Fruit fly (Drosophila melanogaster) whole organism, embryonic: Measurements from ENCODE around the gene CG9643.

Source experiments
- ATbp ChIP-seq: fragments of 200-800 bp; sonication (Bioruptor generic); optimal IDR thresholded peaks from 2 replicates; lab custom pipeline; 2017; ENCODE audit warnings: missing biosample characterization, mild to moderate bottlenecking, missing genetic modification characterization, missing genetic modification reagents
- BEAF-32 ChIP-seq: fragments of 200-800 bp; sonication (Bioruptor generic); optimal IDR thresholded peaks from 3 replicates; lab custom pipeline; 2017; ENCODE audit warnings: missing biosample characterization, missing genetic modification characterization, mild to moderate bottlenecking, moderate library complexity, missing genetic modification reagents
- Blimp-1 ChIP-seq: fragments of 200-800 bp; sonication (Bioruptor generic); optimal IDR thresholded peaks from 3 replicates; lab custom pipeline; 2018; ENCODE audit warnings: missing biosample characterization, missing genetic modification characterization, mild to moderate bottlenecking, moderate library complexity, missing genetic modification reagents
- CG1024 ChIP-seq: fragments of 200-800 bp; sonication (Bioruptor generic); IDR thresholded peaks from 2 replicates; pipeline ENCODE4 v1.3.6; 2022; ENCODE audit warnings: missing biosample characterization, missing genetic modification characterization
- CG10462 ChIP-seq: fragments of 200-800 bp; sonication (Bioruptor generic); optimal IDR thresholded peaks from 2 replicates; lab custom pipeline; 2016; ENCODE audit warnings: missing biosample characterization, missing genetic modification characterization
- CG11560 ChIP-seq: fragments of 200-800 bp; sonication (Bioruptor generic); IDR thresholded peaks from 3 replicates; pipeline ENCODE4 v1.3.6; 2022; ENCODE audit warnings: missing biosample characterization, missing genetic modification characterization
- CG12659 ChIP-seq: fragments of 200-800 bp; sonication (Bioruptor generic); optimal IDR thresholded peaks from 3 replicates; lab custom pipeline; 2017; ENCODE audit warnings: mild to moderate bottlenecking, missing biosample characterization, missing genetic modification reagents, missing genetic modification characterization
- CG13775 ChIP-seq: fragments of 200-800 bp; sonication (Bioruptor generic); optimal IDR thresholded peaks from 3 replicates; lab custom pipeline; 2017; ENCODE audit warnings: missing biosample characterization, mild to moderate bottlenecking, missing genetic modification characterization
- CG14710 ChIP-seq: fragments of 200-800 bp; sonication (Bioruptor generic); optimal IDR thresholded peaks from 3 replicates; lab custom pipeline; 2019; ENCODE audit warnings: missing biosample characterization, mild to moderate bottlenecking, missing genetic modification characterization, moderate library complexity
- CG15514 ChIP-seq: fragments of 200-800 bp; sonication (Bioruptor generic); optimal IDR thresholded peaks from 3 replicates; lab custom pipeline; 2017; ENCODE audit warnings: missing biosample characterization, missing genetic modification characterization, mild to moderate bottlenecking, moderate library complexity, missing genetic modification reagents
- CG17186 ChIP-seq: fragments of 200-800 bp; sonication (Bioruptor generic); optimal IDR thresholded peaks from 3 replicates; lab custom pipeline; 2017; ENCODE audit warnings: missing biosample characterization, missing genetic modification reagents, missing genetic modification characterization
- CG17385 ChIP-seq: fragments of 200-800 bp; sonication (Bioruptor generic); optimal IDR thresholded peaks from 3 replicates; lab custom pipeline; 2018; ENCODE audit warnings: missing biosample characterization, mild to moderate bottlenecking, missing genetic modification characterization
- CG18262 ChIP-seq: fragments of 200-800 bp; optimal IDR thresholded peaks from 3 replicates; lab custom pipeline; 2019; ENCODE audit warnings: missing biosample characterization, mild to moderate bottlenecking, missing genetic modification characterization, moderate library complexity
- CG18476 ChIP-seq: fragments of 200-800 bp; sonication (Bioruptor generic); optimal IDR thresholded peaks from 2 replicates; lab custom pipeline; 2016; ENCODE audit warnings: missing biosample characterization, mild to moderate bottlenecking, missing genetic modification characterization
- CG2116 ChIP-seq: fragments of 200-800 bp; sonication (Bioruptor generic); optimal IDR thresholded peaks from 3 replicates; lab custom pipeline; 2018; ENCODE audit warnings: missing biosample characterization, mild to moderate bottlenecking, missing genetic modification characterization
- CG42726 ChIP-seq: fragments of 200-800 bp; sonication (Bioruptor generic); IDR thresholded peaks from 2 replicates; pipeline ENCODE4 v1.3.6; 2022; ENCODE audit warnings: missing biosample characterization, missing genetic modification characterization; ENCODE audit not compliant: partially characterized antibody
- CG8478 ChIP-seq: fragments of >200 bp; optimal IDR thresholded peaks from 2 replicates; lab custom pipeline; 2018
- CG8924 ChIP-seq: fragments of 200-800 bp; optimal IDR thresholded peaks from 3 replicates; lab custom pipeline; 2019; ENCODE audit warnings: missing biosample characterization, mild to moderate bottlenecking, missing genetic modification characterization, moderate library complexity
- CG9797 ChIP-seq: fragments of 200-800 bp; sonication (Bioruptor generic); optimal IDR thresholded peaks from 3 replicates; lab custom pipeline; 2018; ENCODE audit warnings: missing biosample characterization, mild to moderate bottlenecking, missing genetic modification characterization
- D19B ChIP-seq: fragments of 200-800 bp; sonication (Bioruptor generic); optimal IDR thresholded peaks from 2 replicates; lab custom pipeline; 2017; ENCODE audit warnings: missing biosample characterization, mild to moderate bottlenecking, missing genetic modification characterization
- Drgx ChIP-seq: fragments of 200-800 bp; sonication (Bioruptor generic); IDR thresholded peaks from 2 replicates; pipeline ENCODE4 v1.3.6; 2022; ENCODE audit warnings: missing biosample characterization, missing genetic modification characterization
- E2f2 ChIP-seq: fragments of 200-800 bp; sonication (Bioruptor generic); IDR thresholded peaks from 2 replicates; pipeline ENCODE4 v1.3.6; 2022; ENCODE audit warnings: missing biosample characterization, missing genetic modification characterization
- MBD-R2 ChIP-seq: fragments of 200-800 bp; sonication (Bioruptor generic); IDR thresholded peaks from 2 replicates; pipeline ENCODE4 v1.3.6; 2022; ENCODE audit warnings: missing biosample characterization, missing genetic modification characterization
- MESR4 ChIP-seq: fragments of 200-800 bp; sonication (Bioruptor generic); optimal IDR thresholded peaks from 2 replicates; lab custom pipeline; 2018; ENCODE audit warnings: missing biosample characterization, mild to moderate bottlenecking, missing genetic modification characterization, moderate library complexity
- Med ChIP-seq: fragments of 200-800 bp; sonication (Bioruptor generic); peaks from one replicate; lab custom pipeline; 2016; ENCODE audit warnings: missing biosample characterization, missing genetic modification characterization, mild to moderate bottlenecking, inconsistent platforms, moderate library complexity
- Myb ChIP-seq: fragments of 200-800 bp; sonication (Bioruptor generic); optimal IDR thresholded peaks from 2 replicates; lab custom pipeline; 2016; ENCODE audit warnings: missing biosample characterization, missing genetic modification characterization
- Oaz ChIP-seq: fragments of 200-800 bp; sonication (Bioruptor generic); IDR thresholded peaks from 2 replicates; pipeline ENCODE4 v1.3.6; 2022; ENCODE audit warnings: missing biosample characterization, missing genetic modification characterization
- Sin3A ChIP-seq: fragments of >200 bp; optimal IDR thresholded peaks from 2 replicates; lab custom pipeline; 2018
- Sry-δ ChIP-seq: fragments of 200-800 bp; sonication (Bioruptor generic); optimal IDR thresholded peaks from 2 replicates; lab custom pipeline; 2016; ENCODE audit warnings: missing biosample characterization, missing genetic modification characterization
- Usf ChIP-seq: fragments of 200-800 bp; sonication (Bioruptor generic); optimal IDR thresholded peaks from 2 replicates; lab custom pipeline; 2017; ENCODE audit warnings: missing genotype, missing biosample characterization, missing genetic modification characterization
- YL-1 ChIP-seq: fragments of 200-800 bp; sonication (Bioruptor generic); optimal IDR thresholded peaks from 3 replicates; lab custom pipeline; 2017; ENCODE audit warnings: missing biosample characterization, mild to moderate bottlenecking, missing genetic modification characterization
- abd-A ChIP-seq: fragments of 200-800 bp; sonication (Bioruptor generic); optimal IDR thresholded peaks from 3 replicates; lab custom pipeline; 2019; ENCODE audit warnings: missing biosample characterization, mild to moderate bottlenecking, missing genetic modification characterization, moderate library complexity
- amos ChIP-seq: fragments of 200-800 bp; sonication (Bioruptor generic); IDR thresholded peaks from 2 replicates; pipeline ENCODE4 v1.3.6; 2022; ENCODE audit warnings: missing biosample characterization, missing genetic modification characterization; ENCODE audit not compliant: partially characterized antibody
- ara ChIP-seq: fragments of 200-800 bp; sonication (Bioruptor generic); IDR thresholded peaks from 2 replicates; pipeline ENCODE4 v1.3.6; 2022; ENCODE audit warnings: missing biosample characterization, missing genetic modification characterization
- bigmax ChIP-seq: fragments of 200-800 bp; sonication (Bioruptor generic); optimal IDR thresholded peaks from 2 replicates; lab custom pipeline; 2018; ENCODE audit warnings: missing biosample characterization, mild to moderate bottlenecking, missing genetic modification characterization
- croc ChIP-seq: fragments of 200-800 bp; sonication (Bioruptor generic); conservative IDR thresholded peaks from 3 replicates; pipeline ENCODE4 v1.3.6; 2022; ENCODE audit warnings: missing biosample characterization, missing genetic modification characterization
- crp ChIP-seq, 2 experiments: fragments of 200-800 bp; sonication (Bioruptor generic); optimal IDR thresholded peaks; 2 replicates in 1 of 2; 3 replicates in 1 of 2; lab custom pipeline; 2017; ENCODE audit warnings: missing biosample characterization in 2 of 2, missing genetic modification characterization in 2 of 2, mild to moderate bottlenecking in 1 of 2, moderate library complexity in 1 of 2
- dmrt11E ChIP-seq: fragments of 200-800 bp; sonication (Bioruptor generic); optimal IDR thresholded peaks from 3 replicates; lab custom pipeline; 2018; ENCODE audit warnings: missing biosample characterization, mild to moderate bottlenecking, missing genetic modification characterization, moderate library complexity
- dysf ChIP-seq: fragments of 200-800 bp; sonication (Bioruptor generic); IDR thresholded peaks from 3 replicates; pipeline ENCODE4 v1.3.6; 2022; ENCODE audit warnings: missing biosample characterization, missing genetic modification characterization
- klu ChIP-seq: fragments of 200-800 bp; sonication (Bioruptor generic); IDR thresholded peaks from 2 replicates; pipeline ENCODE4 v1.3.6; 2022; ENCODE audit warnings: missing biosample characterization, missing genetic modification characterization
- nmo ChIP-seq: fragments of 200-800 bp; sonication (Bioruptor generic); optimal IDR thresholded peaks from 2 replicates; lab custom pipeline; 2018; ENCODE audit warnings: missing biosample characterization, mild to moderate bottlenecking, missing genetic modification characterization, moderate library complexity
- pfk ChIP-seq: fragments of 200-800 bp; sonication (Bioruptor generic); optimal IDR thresholded peaks from 2 replicates; lab custom pipeline; 2018; ENCODE audit warnings: missing biosample characterization, mild to moderate bottlenecking, missing genetic modification characterization, moderate library complexity
- pzg ChIP-seq: fragments of 200-800 bp; sonication (Bioruptor generic); optimal IDR thresholded peaks from 3 replicates; lab custom pipeline; 2018; ENCODE audit warnings: missing biosample characterization, mild to moderate bottlenecking, missing genetic modification characterization, moderate library complexity
- ro ChIP-seq: fragments of 200-800 bp; sonication (Bioruptor generic); IDR thresholded peaks from 2 replicates; pipeline ENCODE4 v1.3.6; 2022; ENCODE audit warnings: missing biosample characterization, missing genetic modification characterization
- row ChIP-seq: fragments of 200-800 bp; sonication (Bioruptor generic); IDR thresholded peaks from 3 replicates; pipeline ENCODE4 v1.3.6; 2022; ENCODE audit warnings: missing biosample characterization, missing genetic modification characterization
- sob ChIP-seq: fragments of 200-800 bp; sonication (Bioruptor generic); IDR thresholded peaks from 2 replicates; pipeline ENCODE4 v1.3.6; 2022; ENCODE audit warnings: missing biosample characterization, missing genetic modification characterization
- stwl ChIP-seq: fragments of 200-800 bp; sonication (Bioruptor generic); optimal IDR thresholded peaks from 3 replicates; lab custom pipeline; 2018; ENCODE audit warnings: missing biosample characterization, mild to moderate bottlenecking, missing genetic modification characterization, moderate library complexity
- trem ChIP-seq: fragments of 200-800 bp; optimal IDR thresholded peaks from 3 replicates; lab custom pipeline; 2019; ENCODE audit warnings: missing biosample characterization, mild to moderate bottlenecking, missing genetic modification characterization, moderate library complexity
- vvl ChIP-seq: fragments of 200-800 bp; sonication (Bioruptor generic); IDR thresholded peaks from 2 replicates; pipeline ENCODE4 v1.3.6; 2022; ENCODE audit warnings: missing biosample characterization, missing genetic modification characterization
- zen ChIP-seq: fragments of 200-800 bp; sonication (Bioruptor generic); optimal IDR thresholded peaks from 3 replicates; lab custom pipeline; 2018; ENCODE audit warnings: missing biosample characterization, mild to moderate bottlenecking, missing genetic modification characterization, moderate library complexity
- zfh2 ChIP-seq: fragments of 200-800 bp; sonication (Bioruptor generic); optimal IDR thresholded peaks from 2 replicates; lab custom pipeline; 2016; ENCODE audit warnings: missing biosample characterization, missing genetic modification characterization

The CG9643 gene

dm6 chr2L:2979091-2979490 lies at the start of gene CG9643:
Gene CG9643 (minus strand): TSS chr2L:2979288.
- peak; percentile 74 for TF ChIP-seq CG17186
- TF ChIP-seq croc (GFP tag; lab: Robert Waterston, UW), result no peak
- TF ChIP-seq crp (GFP tag; optimal IDR thresholded peaks at IDR 0.05; lab: Kevin White, UChicago), result peak; percentile 87 to 97
- no peak for TF ChIP-seq vvl
- no peak for TF ChIP-seq Blimp-1
- TF ChIP-seq CG17385 (GFP tag; lab: Kevin White, UChicago), result no peak
- no peak for TF ChIP-seq CG18262 (tag; lab: Kevin White, UChicago)
- no peak for TF ChIP-seq dysf (GFP tag; lab: Robert Waterston, UW)
- peak; percentile 92 for TF ChIP-seq MBD-R2 (GFP tag; lab: Robert Waterston, UW)
- peak; percentile 7 for TF ChIP-seq CG13775 (GFP tag; lab: Kevin White, UChicago)
- TF ChIP-seq dmrt11E, result no peak
- TF ChIP-seq ro (GFP tag; lab: Robert Waterston, UW), result no peak
- TF ChIP-seq YL-1, result peak; percentile 80
- no peak for TF ChIP-seq CG18476 (GFP tag; lab: Kevin White, UChicago)
- no peak for TF ChIP-seq bigmax (GFP tag; lab: Kevin White, UChicago)
- TF ChIP-seq amos (GFP tag; lab: Robert Waterston, UW), result peak; percentile 29; the same call in 1 of the 2 replicates
- no peak for TF ChIP-seq abd-A (tag; lab: Kevin White, UChicago)
- 0 out of 3 replicates have a peak, but pooled peaks have one; percentile 18 for TF ChIP-seq row (GFP tag; lab: Robert Waterston, UW)
- peak; percentile 73 for TF ChIP-seq E2f2 (GFP tag; lab: Robert Waterston, UW)
- peak; percentile 49 for TF ChIP-seq CG2116 (GFP tag; lab: Kevin White, UChicago)
- TF ChIP-seq Oaz (GFP tag; lab: Robert Waterston, UW), result no peak
- TF ChIP-seq ATbp, result no peak
- TF ChIP-seq Med (GFP tag; lab: Kevin White, UChicago), result peak; percentile 20
- no peak for TF ChIP-seq Usf (GFP tag; lab: Kevin White, UChicago)
- TF ChIP-seq pzg, result peak; percentile 83
- no peak for TF ChIP-seq nmo (GFP tag; lab: Kevin White, UChicago)
- TF ChIP-seq CG12659 (GFP tag; lab: Kevin White, UChicago), result peak; percentile 64
- no peak for TF ChIP-seq zfh2
- TF ChIP-seq Sry-δ (GFP tag; lab: Kevin White, UChicago), result peak; percentile 14
- TF ChIP-seq trem (tag; lab: Kevin White, UChicago), result peak; percentile 46
- TF ChIP-seq CG1024, result 0 out of 2 replicates have a peak, but pooled peaks have one; percentile 11
- peak; percentile 8 for TF ChIP-seq Sin3A (lab: Kevin White, UChicago)
- peak; percentile 98 for TF ChIP-seq pfk (GFP tag; lab: Kevin White, UChicago)
- no peak for TF ChIP-seq ara
- no peak for TF ChIP-seq CG42726 (GFP tag; lab: Robert Waterston, UW)
- peak; percentile 19 for TF ChIP-seq zen
- TF ChIP-seq stwl (tag; lab: Kevin White, UChicago), result peak; percentile 68
- peak; percentile 19 for TF ChIP-seq BEAF-32 (GFP tag; lab: Kevin White, UChicago)
- no peak for TF ChIP-seq CG10462
- no peak for TF ChIP-seq Drgx
- TF ChIP-seq CG8924 (tag; lab: Kevin White, UChicago), result peak; percentile 44
- TF ChIP-seq D19B (GFP tag; lab: Kevin White, UChicago), result no peak
- no peak for TF ChIP-seq CG11560 (tag; lab: Robert Waterston, UW)
- TF ChIP-seq CG8478 (lab: Kevin White, UChicago), result no peak
- TF ChIP-seq klu (GFP tag; lab: Robert Waterston, UW), result no peak
- no peak for TF ChIP-seq Myb (GFP tag; lab: Kevin White, UChicago)
- peak; percentile 50 for TF ChIP-seq CG14710 (tag; lab: Kevin White, UChicago)
- TF ChIP-seq CG9797 (GFP tag; lab: Kevin White, UChicago), result peak; percentile 26
- TF ChIP-seq CG15514 (GFP tag; lab: Kevin White, UChicago), result peak; percentile 68
- no peak for TF ChIP-seq sob (GFP tag; lab: Robert Waterston, UW)
- TF ChIP-seq MESR4, result peak; percentile 61
